Fruit fly (Drosophila melanogaster): ENCODE data around the gene Gas8.

- TF ChIP-seq CTCF (optimal IDR thresholded peaks at IDR 0.05), result no peak
- no peak for TF ChIP-seq CG8478 (optimal IDR thresholded peaks at IDR 0.05)
Measured at dm6 chrX:3463944-3464343, 40.7 kb downstream of the Gas8 start, which contains the start of gene CG16781.
